Worm (Caenorhabditis elegans) whole organism, L1 larva: ENCODE results near the gene vars-1.

ENCODE experiments used
- C04F5.9 ChIP-seq: sonication (generic microtip); optimal IDR thresholded peaks from 2 replicates; lab custom pipeline; 2016; ENCODE audit warnings: missing genetic modification characterization, missing compliant biosample characterization
- Y116A8C.19 ChIP-seq: sonication (generic microtip); optimal IDR thresholded peaks from 2 replicates; lab custom pipeline; 2016; ENCODE audit warnings: missing compliant biosample characterization, missing genetic modification characterization, borderline replicate concordance
- aha-1 ChIP-seq: fragments of 150-350 bp; optimal IDR thresholded peaks from 2 replicates; lab custom pipeline; 2014; ENCODE audit warnings: missing biosample characterization, missing genetic modification characterization
- blmp-1 ChIP-seq: fragments of 150-350 bp; optimal IDR thresholded peaks from 2 replicates; lab custom pipeline; 2014; ENCODE audit warnings: missing biosample characterization, missing genetic modification characterization
- ceh-8 ChIP-seq: fragments of 200-800 bp; sonication (Bioruptor generic); optimal IDR thresholded peaks from 2 replicates; lab custom pipeline; 2018; ENCODE audit warnings: mild to moderate bottlenecking, missing genetic modification characterization, moderate library complexity, missing compliant biosample characterization
- ceh-82 ChIP-seq, 3 experiments: fragments of 150-350 bp in 1 of 3; sonication (generic microtip) in 2 of 3; optimal IDR thresholded peaks; 2 replicates each; lab custom pipeline; 2014 to 2017; ENCODE audit warnings: missing biosample characterization in 3 of 3, missing genetic modification characterization in 3 of 3
- ceh-90 ChIP-seq: sonication (generic microtip); optimal IDR thresholded peaks from 2 replicates; lab custom pipeline; 2016; ENCODE audit warnings: missing genetic modification characterization, missing compliant biosample characterization
- dpl-1 ChIP-seq, 3 experiments: fragments of 150-350 bp in 2 of 3; sonication (generic microtip) in 1 of 3; optimal IDR thresholded peaks; 2 replicates each; lab custom pipeline; 2014 to 2017; ENCODE audit warnings: missing biosample characterization in 3 of 3, missing genetic modification characterization in 3 of 3, missing genetic modification reagents in 3 of 3
- dsc-1 ChIP-seq: sonication (generic microtip); optimal IDR thresholded peaks from 2 replicates; lab custom pipeline; 2016; ENCODE audit warnings: mild to moderate bottlenecking, missing genetic modification characterization, missing compliant biosample characterization
- efl-1 ChIP-seq, 4 experiments: fragments of 150-350 bp; optimal IDR thresholded peaks in 3 of 4; peaks in 1 of 4; 1 replicate in 1 of 4; 2 replicates in 3 of 4; lab custom pipeline; 2014; ENCODE audit warnings: missing biosample characterization in 2 of 4, missing genetic modification characterization in 2 of 4, missing genetic modification reagents in 2 of 4
- efl-3 ChIP-seq: fragments of 200-800 bp; sonication (Bioruptor generic); optimal IDR thresholded peaks from 2 replicates; lab custom pipeline; 2018; ENCODE audit warnings: mild to moderate bottlenecking, missing genetic modification characterization, missing compliant biosample characterization
- egl-13 ChIP-seq: sonication (generic microtip); optimal IDR thresholded peaks from 2 replicates; lab custom pipeline; 2016; ENCODE audit warnings: missing genotype, missing genetic modification reagents, missing genetic modification characterization, missing compliant biosample characterization
- egl-27 ChIP-seq, 2 experiments: fragments of 150-350 bp in 1 of 2; sonication (generic microtip); optimal IDR thresholded peaks; 3 replicates each; lab custom pipeline; 2017 to 2018; ENCODE audit warnings: missing biosample characterization in 2 of 2, missing genetic modification characterization in 2 of 2, missing genetic modification reagents in 2 of 2
- elt-2 ChIP-seq: sonication (generic microtip); optimal IDR thresholded peaks from 2 replicates; lab custom pipeline; 2016; ENCODE audit warnings: missing genetic modification characterization, mild to moderate bottlenecking, inconsistent platforms, missing compliant biosample characterization, missing genetic modification reagents
- elt-3 ChIP-seq, 6 experiments: fragments of 150-350 bp in 1 of 6; sonication (generic microtip); optimal IDR thresholded peaks; 2 replicates each; lab custom pipeline; 2017 to 2018; ENCODE audit warnings: missing biosample characterization in 6 of 6, missing genetic modification characterization in 6 of 6, inconsistent platforms in 1 of 6
- fkh-10 ChIP-seq: sonication (generic microtip); optimal IDR thresholded peaks from 2 replicates; lab custom pipeline; 2017; ENCODE audit warnings: missing biosample characterization, missing genetic modification reagents, missing genetic modification characterization
- fkh-4 ChIP-seq: sonication (generic microtip); optimal IDR thresholded peaks from 2 replicates; lab custom pipeline; 2016; ENCODE audit warnings: missing compliant biosample characterization, missing genetic modification characterization, borderline replicate concordance
- fkh-8 ChIP-seq: sonication (generic microtip); optimal IDR thresholded peaks from 2 replicates; lab custom pipeline; 2016; ENCODE audit warnings: mild to moderate bottlenecking, missing genetic modification characterization, missing compliant biosample characterization
- fos-1 ChIP-seq: fragments of 150-350 bp; optimal IDR thresholded peaks from 2 replicates; lab custom pipeline; 2014; ENCODE audit warnings: missing biosample characterization, missing genetic modification characterization
- grh-1 ChIP-seq: fragments of 200-800 bp; sonication (Bioruptor generic); IDR thresholded peaks from 2 replicates; pipeline ENCODE4 v1.3.6; 2022; ENCODE audit warnings: missing genetic modification reagents, missing genetic modification characterization, missing compliant biosample characterization
- hlh-17 ChIP-seq: fragments of 200-800 bp; sonication (Bioruptor generic); optimal IDR thresholded peaks from 2 replicates; lab custom pipeline; 2018; ENCODE audit warnings: missing genetic modification characterization, mild to moderate bottlenecking, missing compliant biosample characterization, moderate library complexity, borderline replicate concordance
- hlh-4 ChIP-seq: sonication (generic microtip); optimal IDR thresholded peaks from 2 replicates; lab custom pipeline; 2016; ENCODE audit warnings: mild to moderate bottlenecking, missing genetic modification characterization, missing compliant biosample characterization
- irx-1 ChIP-seq: sonication (generic microtip); optimal IDR thresholded peaks from 2 replicates; lab custom pipeline; 2016; ENCODE audit warnings: missing genetic modification characterization, missing compliant biosample characterization
- isw-1 ChIP-seq: fragments of 200-800 bp; sonication (Bioruptor generic); IDR thresholded peaks from 2 replicates; pipeline ENCODE4 v1.3.6; 2022; ENCODE audit warnings: missing genetic modification characterization, missing compliant biosample characterization
- lin-13 ChIP-seq: fragments of 150-350 bp; optimal IDR thresholded peaks from 2 replicates; lab custom pipeline; 2014; ENCODE audit warnings: missing biosample characterization, missing genetic modification reagents, missing genetic modification characterization
- lin-14 ChIP-seq: fragments of 200-800 bp; sonication (Bioruptor generic); optimal IDR thresholded peaks from 2 replicates; lab custom pipeline; 2018; ENCODE audit warnings: mild to moderate bottlenecking, missing genetic modification characterization, moderate library complexity, missing compliant biosample characterization
- lin-15B ChIP-seq: fragments of 150-350 bp; sonication (generic microtip); optimal IDR thresholded peaks from 3 replicates; lab custom pipeline; 2014; ENCODE audit warnings: missing biosample characterization, missing genetic modification characterization
- lin-35 ChIP-seq, 2 experiments: fragments of 150-350 bp; optimal IDR thresholded peaks; 2 replicates each; lab custom pipeline; 2014; ENCODE audit warnings: missing biosample characterization in 2 of 2, missing genetic modification characterization in 2 of 2, missing genetic modification reagents in 2 of 2
- lin-39 ChIP-seq: fragments of 150-350 bp; optimal IDR thresholded peaks from 2 replicates; lab custom pipeline; 2014; ENCODE audit warnings: missing biosample characterization, missing genetic modification reagents, missing genetic modification characterization
- lir-3 ChIP-seq: sonication (generic microtip); optimal IDR thresholded peaks from 2 replicates; lab custom pipeline; 2016; ENCODE audit warnings: mild to moderate bottlenecking, missing genetic modification characterization, moderate library complexity, missing compliant biosample characterization; ENCODE audit not compliant: poor library complexity
- mab-9 ChIP-seq: fragments of 200-800 bp; sonication (Bioruptor generic); IDR thresholded peaks from 2 replicates; pipeline ENCODE4 v1.3.6; 2022; ENCODE audit warnings: missing genetic modification reagents, missing genetic modification characterization, missing compliant biosample characterization
- mep-1 ChIP-seq: fragments of 150-350 bp; optimal IDR thresholded peaks from 2 replicates; lab custom pipeline; 2014; ENCODE audit warnings: missing biosample characterization, missing genetic modification characterization
- nhr-11 ChIP-seq: fragments of 150-350 bp; optimal IDR thresholded peaks from 2 replicates; lab custom pipeline; 2014; ENCODE audit warnings: missing biosample characterization, missing genetic modification characterization
- nhr-20 ChIP-seq: sonication (generic microtip); optimal IDR thresholded peaks from 2 replicates; lab custom pipeline; 2016; ENCODE audit warnings: mild to moderate bottlenecking, missing genetic modification characterization, missing compliant biosample characterization
- nhr-28 ChIP-seq: fragments of 150-350 bp; optimal IDR thresholded peaks from 2 replicates; lab custom pipeline; 2014; ENCODE audit warnings: missing biosample characterization, missing genetic modification characterization
- nhr-76 ChIP-seq: sonication (generic microtip); optimal IDR thresholded peaks from 2 replicates; lab custom pipeline; 2017; ENCODE audit warnings: missing biosample characterization, missing genetic modification characterization
- pag-3 ChIP-seq: sonication (generic microtip); optimal IDR thresholded peaks from 2 replicates; lab custom pipeline; 2017; ENCODE audit warnings: missing genetic modification characterization, mild to moderate bottlenecking, missing compliant biosample characterization, antibody characterized with exemption, borderline replicate concordance; ENCODE audit not compliant: insufficient read depth
- pqm-1 ChIP-seq: sonication (generic microtip); optimal IDR thresholded peaks from 3 replicates; lab custom pipeline; 2017; ENCODE audit warnings: missing biosample characterization, missing genetic modification characterization
- skn-1 ChIP-seq: fragments of 150-350 bp; optimal IDR thresholded peaks from 2 replicates; lab custom pipeline; 2014; ENCODE audit warnings: missing biosample characterization, missing genetic modification characterization
- sox-4 ChIP-seq: sonication (generic microtip); optimal IDR thresholded peaks from 2 replicates; lab custom pipeline; 2016; ENCODE audit warnings: missing genetic modification characterization, missing compliant biosample characterization
- sup-37 ChIP-seq: fragments of 200-800 bp; sonication (Bioruptor generic); optimal IDR thresholded peaks from 2 replicates; lab custom pipeline; 2018; ENCODE audit warnings: mild to moderate bottlenecking, missing genetic modification characterization, missing compliant biosample characterization
- swsn-7 ChIP-seq: sonication (generic microtip); optimal IDR thresholded peaks from 2 replicates; lab custom pipeline; 2016; ENCODE audit warnings: missing genetic modification characterization, missing compliant biosample characterization
- tbx-2 ChIP-seq: sonication (generic microtip); optimal IDR thresholded peaks from 2 replicates; lab custom pipeline; 2016; ENCODE audit warnings: missing genetic modification characterization, missing compliant biosample characterization
- unc-130 ChIP-seq: fragments of 150-350 bp; optimal IDR thresholded peaks from 2 replicates; lab custom pipeline; 2017; ENCODE audit warnings: missing biosample characterization, missing genetic modification characterization, inconsistent platforms
- unc-62 ChIP-seq: fragments of 150-350 bp; optimal IDR thresholded peaks from 2 replicates; lab custom pipeline; 2014; ENCODE audit warnings: missing biosample characterization, missing genetic modification reagents, missing genetic modification characterization
- unc-86 ChIP-seq: sonication (generic microtip); optimal IDR thresholded peaks from 2 replicates; lab custom pipeline; 2016; ENCODE audit warnings: missing genetic modification characterization, missing compliant biosample characterization
- unc-98 ChIP-seq: fragments of 200-800 bp; sonication (Bioruptor generic); IDR thresholded peaks from 2 replicates; pipeline ENCODE4 v1.3.6; 2022; ENCODE audit warnings: missing genetic modification characterization, missing compliant biosample characterization
- vab-15 ChIP-seq: sonication (generic microtip); optimal IDR thresholded peaks from 2 replicates; lab custom pipeline; 2017; ENCODE audit warnings: missing genotype, mild to moderate bottlenecking, missing genetic modification characterization, missing compliant biosample characterization
- zag-1 ChIP-seq: fragments of 150-350 bp; optimal IDR thresholded peaks from 2 replicates; lab custom pipeline; 2014; ENCODE audit warnings: missing biosample characterization, missing genetic modification characterization
- ztf-11 ChIP-seq, 2 experiments: sonication (generic microtip); optimal IDR thresholded peaks; 2 replicates each; lab custom pipeline; 2016 to 2017; ENCODE audit warnings: missing genetic modification characterization in 2 of 2, missing biosample characterization in 1 of 2, missing compliant biosample characterization in 1 of 2

Gene vars-1

DNA sequence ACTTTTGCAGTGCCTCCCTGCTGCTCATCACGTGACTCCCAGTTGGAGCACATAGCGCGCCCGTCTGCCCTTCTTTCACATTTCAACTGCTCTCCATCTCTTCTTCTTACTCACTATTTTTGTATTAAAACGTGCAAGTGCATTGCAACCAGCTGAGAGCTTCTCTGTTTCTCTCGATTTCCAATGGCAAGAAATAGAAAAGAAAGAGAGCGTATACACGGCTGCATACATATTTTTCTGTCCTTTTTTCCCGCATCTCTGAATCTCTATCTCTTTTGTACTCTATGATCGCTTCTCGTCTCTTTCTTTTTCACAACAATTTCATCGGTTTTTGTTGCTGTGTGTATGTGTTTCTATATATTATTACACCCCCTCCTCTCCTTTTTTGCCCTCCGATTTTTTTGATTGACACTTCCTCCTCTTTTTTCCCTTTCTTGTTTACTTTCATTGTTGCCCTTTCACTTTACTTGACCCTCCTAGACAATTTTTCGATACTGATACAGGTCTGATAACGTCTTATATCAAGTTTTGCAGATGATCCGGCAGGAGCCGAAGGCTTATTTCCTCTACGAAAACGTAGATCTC lies 30.2 kb upstream of the vars-1 start, which contains the start of gene Y97E10AR.1:
Y97E10AR.1 (plus strand) TSS at position 535 of the 585 bp plus-strand sequence.
- TF ChIP-seq sox-4 (tag; lab: Kevin White, UChicago) (no peak), dsc-1 (tag; lab: Kevin White, UChicago) (peak; percentile 69), ceh-8 (GFP tag; lab: Kevin White, UChicago) (peak; percentile 22), grh-1 (GFP tag; lab: Robert Waterston, UW) (no peak), fkh-8 (peak; percentile 93), skn-1 (tag; lab: Kevin White, UChicago) (peak; percentile 47), lin-14 (GFP tag; lab: Kevin White, UChicago) (peak; percentile 98), unc-98 (GFP tag; lab: Robert Waterston, UW) (no peak), mep-1 (tag; lab: Kevin White, UChicago) (peak; percentile 76), dpl-1 (GFP tag; optimal IDR thresholded peaks at IDR 0.05; lab: Kevin White, UChicago) (peak; percentile 43 to 58 (median 49)), sup-37 (GFP tag; lab: Kevin White, UChicago) (no peak), unc-130 (tag; lab: Kevin White, UChicago) (no peak), hlh-17 (GFP tag; lab: Kevin White, UChicago) (no peak), pqm-1 (tag; lab: Kevin White, UChicago) (no peak), elt-2 (peak; percentile 81), ztf-11 (tag; optimal IDR thresholded peaks at IDR 0.05; lab: Kevin White, UChicago) (peak in 1 of 2 experiments; percentile 41), unc-62 (GFP tag; lab: Kevin White, UChicago) (no peak), efl-3 (GFP tag; lab: Kevin White, UChicago) (no peak), hlh-4 (tag; lab: Kevin White, UChicago) (no peak), pag-3 (tag; lab: Kevin White, UChicago) (peak; percentile 75), nhr-20 (tag; lab: Kevin White, UChicago) (peak; percentile 76), fkh-4 (tag; lab: Kevin White, UChicago) (peak; percentile 45), lin-13 (peak; percentile 50), ceh-90 (tag; lab: Kevin White, UChicago) (no peak), lin-35 (GFP tag; optimal IDR thresholded peaks at IDR 0.05; lab: Kevin White, UChicago) (peak; percentile 40 to 64), lin-39 (tag; lab: Kevin White, UChicago) (peak; percentile 51), tbx-2 (peak; percentile 80), egl-13 (tag; lab: Kevin White, UChicago) (peak; percentile 73), fos-1 (tag; lab: Kevin White, UChicago) (no peak), nhr-76 (tag; lab: Kevin White, UChicago) (no peak), ceh-82 (tag; optimal IDR thresholded peaks at IDR 0.05; lab: Kevin White, UChicago) (peak in 2 of 3 experiments; percentile 17 to 68), unc-86 (tag; lab: Kevin White, UChicago) (peak; percentile 90), elt-3 (tag; optimal IDR thresholded peaks at IDR 0.05; lab: Kevin White, UChicago) (peak in 1 of 6 experiments; percentile 7), lin-15B (tag; lab: Kevin White, UChicago) (peak; percentile 13), irx-1 (tag; lab: Kevin White, UChicago) (peak; percentile 77), vab-15 (no peak), aha-1 (tag; lab: Kevin White, UChicago) (no peak), egl-27 (tag; optimal IDR thresholded peaks at IDR 0.05; lab: Kevin White, UChicago) (peak in 1 of 2 experiments; percentile 50), isw-1 (GFP tag; lab: Robert Waterston, UW) (peak; percentile 69), blmp-1 (tag; lab: Kevin White, UChicago) (peak; percentile 96), lir-3 (tag; lab: Kevin White, UChicago) (peak; percentile 70), swsn-7 (tag; lab: Kevin White, UChicago) (peak; percentile 83), nhr-11 (tag; lab: Kevin White, UChicago) (peak; percentile 49), zag-1 (tag; lab: Kevin White, UChicago) (peak; percentile 72), mab-9 (GFP tag; lab: Robert Waterston, UW) (0 out of 2 replicates have a peak, but pooled peaks have one; percentile 17), fkh-10 (peak; percentile 57), Y116A8C.19 (no peak), nhr-28 (no peak), efl-1 (optimal IDR thresholded peaks at IDR 0.05; lab: Kevin White, UChicago) (peak; percentile 66 to 68), efl-1 (GFP tag; optimal IDR thresholded peaks at IDR 0.05 in 1 of 2; lab: Kevin White, UChicago) (peak; percentile 50 to 96), C04F5.9 (no peak)
